Fruit fly (Drosophila melanogaster) whole organism, prepupa: ENCODE results near the gene CG32305.

ENCODE experiments used
- CG10631 ChIP-seq: fragments of 200-800 bp; sonication (Bioruptor generic); optimal IDR thresholded peaks from 2 replicates; lab custom pipeline; 2016; ENCODE audit warnings: missing biosample characterization, missing genetic modification characterization
- CG10669 ChIP-seq: fragments of 200-800 bp; sonication (Bioruptor generic); optimal IDR thresholded peaks from 3 replicates; lab custom pipeline; 2018; ENCODE audit warnings: missing biosample characterization, mild to moderate bottlenecking, missing genetic modification characterization, moderate library complexity
- CG11762 ChIP-seq: fragments of 200-800 bp; sonication (Bioruptor generic); optimal IDR thresholded peaks from 3 replicates; lab custom pipeline; 2016; ENCODE audit warnings: missing biosample characterization, missing genetic modification characterization; ENCODE audit not compliant: insufficient read depth
- CG15336 ChIP-seq: fragments of 200-800 bp; sonication (Bioruptor generic); IDR thresholded peaks from 2 replicates; pipeline ENCODE4 v1.3.6; 2022; ENCODE audit warnings: missing biosample characterization, missing genetic modification characterization
- CG31627 ChIP-seq: fragments of 200-800 bp; sonication (Bioruptor generic); optimal IDR thresholded peaks from 3 replicates; lab custom pipeline; 2016; ENCODE audit warnings: missing biosample characterization, missing genetic modification characterization
- CG4318 ChIP-seq: fragments of 200-800 bp; sonication (Bioruptor generic); optimal IDR thresholded peaks from 3 replicates; lab custom pipeline; 2017; ENCODE audit warnings: missing biosample characterization, mild to moderate bottlenecking, missing genetic modification characterization
- CG6276 ChIP-seq: fragments of 200-800 bp; sonication (Bioruptor generic); optimal IDR thresholded peaks from 2 replicates; lab custom pipeline; 2017; ENCODE audit warnings: missing biosample characterization, mild to moderate bottlenecking, missing genetic modification characterization
- CG6792 ChIP-seq: fragments of 200-800 bp; sonication (Bioruptor generic); optimal IDR thresholded peaks from 3 replicates; lab custom pipeline; 2016; ENCODE audit warnings: missing biosample characterization, missing genetic modification characterization
- CG6808 ChIP-seq: fragments of 200-800 bp; sonication (Bioruptor generic); optimal IDR thresholded peaks from 3 replicates; lab custom pipeline; 2017; ENCODE audit warnings: missing biosample characterization, missing genetic modification characterization, mild to moderate bottlenecking, moderate library complexity, missing genetic modification reagents
- CG7368 ChIP-seq: fragments of 200-800 bp; sonication (Bioruptor generic); optimal IDR thresholded peaks from 3 replicates; lab custom pipeline; 2016; ENCODE audit warnings: missing biosample characterization, missing genetic modification characterization
- CG8119 ChIP-seq: fragments of 200-800 bp; sonication (Bioruptor generic); IDR thresholded peaks from 3 replicates; pipeline ENCODE4 v1.3.6; 2022; ENCODE audit warnings: missing biosample characterization, missing genetic modification characterization
- CG8319 ChIP-seq: fragments of 200-800 bp; sonication (Bioruptor generic); optimal IDR thresholded peaks from 3 replicates; lab custom pipeline; 2016; ENCODE audit warnings: missing biosample characterization, missing genetic modification characterization
- CG9139 ChIP-seq: fragments of 200-800 bp; sonication (Bioruptor generic); optimal IDR thresholded peaks from 3 replicates; lab custom pipeline; 2017; ENCODE audit warnings: missing biosample characterization, mild to moderate bottlenecking, missing genetic modification characterization
- Eip75B ChIP-seq: fragments of 200-800 bp; sonication (Bioruptor generic); optimal IDR thresholded peaks from 3 replicates; lab custom pipeline; 2016; ENCODE audit warnings: missing biosample characterization, missing genetic modification characterization
- Eip78C ChIP-seq: fragments of 200-800 bp; sonication (Bioruptor generic); peaks from one replicate; lab custom pipeline; 2016; ENCODE audit warnings: missing biosample characterization, missing genetic modification characterization
- Hr4 ChIP-seq: fragments of 200-800 bp; sonication (Bioruptor generic); optimal IDR thresholded peaks from 3 replicates; lab custom pipeline; 2016; ENCODE audit warnings: missing biosample characterization, missing genetic modification characterization
- Lpt ChIP-seq: fragments of 200-800 bp; sonication (Bioruptor generic); optimal IDR thresholded peaks from 3 replicates; lab custom pipeline; 2016; ENCODE audit warnings: missing biosample characterization, missing genetic modification characterization
- OdsH ChIP-seq: fragments of 200-800 bp; sonication (Bioruptor generic); optimal IDR thresholded peaks from 3 replicates; lab custom pipeline; 2016; ENCODE audit warnings: missing biosample characterization, missing genetic modification characterization
- Smox ChIP-seq: fragments of 200-800 bp; sonication (Bioruptor generic); optimal IDR thresholded peaks from 3 replicates; lab custom pipeline; 2016; ENCODE audit warnings: missing biosample characterization, missing genetic modification characterization
- cyc ChIP-seq: fragments of 200-800 bp; sonication (Bioruptor generic); optimal IDR thresholded peaks from 3 replicates; lab custom pipeline; 2016; ENCODE audit warnings: missing biosample characterization, missing genetic modification characterization
- dac ChIP-seq: fragments of 200-800 bp; sonication (Bioruptor generic); optimal IDR thresholded peaks from 2 replicates; lab custom pipeline; 2017; ENCODE audit warnings: missing biosample characterization, mild to moderate bottlenecking, missing genetic modification characterization
- fd59A ChIP-seq: fragments of 200-800 bp; sonication (Bioruptor generic); optimal IDR thresholded peaks from 2 replicates; lab custom pipeline; 2017; ENCODE audit warnings: missing biosample characterization, mild to moderate bottlenecking, missing genetic modification characterization, missing genetic modification reagents
- fd85E ChIP-seq: fragments of 200-800 bp; sonication (Bioruptor generic); optimal IDR thresholded peaks from 3 replicates; lab custom pipeline; 2016; ENCODE audit warnings: missing biosample characterization, missing genetic modification characterization
- lz ChIP-seq: fragments of 200-800 bp; sonication (Bioruptor generic); optimal IDR thresholded peaks from 3 replicates; lab custom pipeline; 2016; ENCODE audit warnings: missing biosample characterization, missing genetic modification characterization
- net ChIP-seq: fragments of 200-800 bp; sonication (Bioruptor generic); optimal IDR thresholded peaks from 3 replicates; lab custom pipeline; 2016; ENCODE audit warnings: missing biosample characterization, missing genetic modification characterization
- spab ChIP-seq: fragments of 200-800 bp; sonication (Bioruptor generic); optimal IDR thresholded peaks from 2 replicates; lab custom pipeline; 2017; ENCODE audit warnings: missing biosample characterization, mild to moderate bottlenecking, missing genetic modification characterization, missing genetic modification reagents
- topi ChIP-seq: fragments of 200-800 bp; sonication (Bioruptor generic); optimal IDR thresholded peaks from 3 replicates; lab custom pipeline; 2016; ENCODE audit warnings: missing biosample characterization, missing genetic modification characterization
- vri ChIP-seq: fragments of 200-800 bp; sonication (Bioruptor generic); optimal IDR thresholded peaks from 3 replicates; lab custom pipeline; 2016; ENCODE audit warnings: missing biosample characterization, mild to moderate bottlenecking, missing genetic modification characterization

CG32305 gene

dm6 chr3L:2248335-2248734 lies at the start of gene CG32305:
Gene CG32305 (plus strand): TSS chr3L:2248635.
- TF ChIP-seq OdsH (GFP tag; lab: Kevin White, UChicago): no peak
- TF ChIP-seq CG15336 (GFP tag; lab: Robert Waterston, UW): no peak
- no peak for TF ChIP-seq spab (GFP tag; lab: Kevin White, UChicago)
- TF ChIP-seq CG11762: no peak
- TF ChIP-seq CG4318: no peak
- no peak for TF ChIP-seq fd59A (GFP tag; lab: Kevin White, UChicago)
- TF ChIP-seq cyc (GFP tag; lab: Kevin White, UChicago): no peak
- no peak for TF ChIP-seq topi (GFP tag; lab: Kevin White, UChicago)
- no peak for TF ChIP-seq vri (GFP tag; lab: Kevin White, UChicago)
- no peak for TF ChIP-seq Eip75B (GFP tag; lab: Kevin White, UChicago)

- TF ChIP-seq Hr4 (GFP tag; lab: Kevin White, UChicago): no peak
- TF ChIP-seq CG9139 (GFP tag; lab: Kevin White, UChicago): no peak
- TF ChIP-seq CG31627 (GFP tag; lab: Kevin White, UChicago): no peak
- no peak for TF ChIP-seq dac (GFP tag; lab: Kevin White, UChicago)
- TF ChIP-seq CG10631 (GFP tag; lab: Kevin White, UChicago): no peak
- TF ChIP-seq fd59A (GFP tag; lab: Kevin White, UChicago): no peak
- no peak for TF ChIP-seq cyc (GFP tag; lab: Kevin White, UChicago)
- no peak for TF ChIP-seq CG15336 (GFP tag; lab: Robert Waterston, UW)
- no peak for TF ChIP-seq CG4318
Measured at dm6 chr3L:2212403-2212802, 36.0 kb upstream of the CG32305 start, which contains the start of gene CG15878. Gene CG15878 (minus strand): TSS chr3L:2212503.

dm6 chr3L:2228367-2229171 lies 19.9 kb upstream of the CG32305 start:
- TF ChIP-seq spab (GFP tag; lab: Kevin White, UChicago) (no peak), CG15336 (GFP tag; lab: Robert Waterston, UW) (no peak), CG6808 (GFP tag; lab: Kevin White, UChicago) (no peak), Lpt (GFP tag; lab: Kevin White, UChicago) (no peak), CG10669 (GFP tag; lab: Kevin White, UChicago) (no peak), CG8319 (GFP tag; lab: Kevin White, UChicago) (no peak), CG8119 (GFP tag; lab: Robert Waterston, UW) (no peak), fd85E (GFP tag; lab: Kevin White, UChicago) (no peak), vri (GFP tag; lab: Kevin White, UChicago) (no peak)

DNA sequence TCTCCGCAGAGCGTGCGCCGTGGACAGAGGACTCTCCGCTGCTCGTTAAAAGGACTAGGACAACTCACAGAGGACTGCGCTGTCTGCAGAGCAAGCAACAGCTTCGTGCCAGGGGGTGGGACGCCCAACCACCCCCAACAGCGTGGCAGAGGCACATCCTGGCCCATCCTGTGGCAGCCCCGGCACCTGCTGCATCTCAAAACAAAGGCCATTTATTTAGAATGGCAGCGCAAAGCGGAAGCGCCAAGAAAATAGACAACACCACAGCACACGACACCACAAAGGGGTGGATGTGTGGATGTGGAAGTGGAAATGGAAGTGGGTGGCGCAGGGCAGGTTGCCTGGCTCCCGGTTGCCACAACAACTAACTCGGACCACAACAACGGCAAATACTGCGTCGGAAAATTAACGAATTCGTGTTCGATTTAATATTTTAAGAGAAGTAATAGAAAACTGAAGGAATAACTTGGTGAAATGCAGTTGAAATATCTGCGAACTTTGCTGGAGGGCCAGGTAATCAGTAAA lies 19.2 kb upstream of the CG32305 start, which contains the start of gene Oseg2:
Oseg2 (plus strand) TSS at position 475 of the 525 bp plus-strand sequence.
- TF ChIP-seq Smox (GFP tag; lab: Kevin White, UChicago): no peak
- TF ChIP-seq lz (GFP tag; lab: Kevin White, UChicago): no peak
- TF ChIP-seq CG7368 (GFP tag; lab: Kevin White, UChicago): peak; percentile 53
- TF ChIP-seq Eip78C: peak; percentile 45

DNA sequence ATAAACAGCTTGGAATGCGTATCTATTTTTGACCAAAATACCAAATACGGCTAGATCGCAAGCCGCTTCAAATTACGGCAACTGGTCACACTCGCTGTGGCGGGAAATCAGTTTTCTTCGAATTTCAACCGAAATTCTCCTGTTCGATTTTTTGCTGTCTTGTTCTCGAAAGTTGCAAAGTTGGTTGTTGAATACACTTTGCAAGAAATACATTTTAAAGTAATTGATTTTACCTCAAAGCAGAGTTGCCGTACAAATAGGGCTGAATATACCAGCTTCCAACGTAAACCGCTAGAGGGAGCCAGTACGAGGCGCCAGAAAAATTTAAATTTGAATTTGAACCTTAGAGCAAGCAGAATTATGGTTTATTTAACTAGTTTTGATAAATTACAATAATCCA lies 11.4 kb upstream of the CG32305 start, which contains the start of gene CG9018:
CG9018 (minus strand) TSS at position 43 of the 400 bp plus-strand sequence.
- TF ChIP-seq CG6792 (GFP tag; lab: Kevin White, UChicago) (no peak), CG6276 (no peak), spab (GFP tag; lab: Kevin White, UChicago) (no peak), Eip75B (GFP tag; lab: Kevin White, UChicago) (no peak), net (GFP tag; lab: Kevin White, UChicago) (no peak)
